Worm (Caenorhabditis elegans) whole organism, L4/young adult: ENCODE data around the gene T05A8.1.

ENCODE experiments used
- W03F9.2 ChIP-seq: fragments of 150-350 bp; optimal IDR thresholded peaks from 2 replicates; lab custom pipeline; 2014; ENCODE audit warnings: missing biosample characterization, missing genetic modification characterization
- him-1 ChIP-seq: sonication (generic microtip); optimal IDR thresholded peaks from 2 replicates; lab custom pipeline; 2016; ENCODE audit warnings: missing genotype, missing genetic modification reagents, missing genetic modification characterization, missing compliant biosample characterization

DNA sequence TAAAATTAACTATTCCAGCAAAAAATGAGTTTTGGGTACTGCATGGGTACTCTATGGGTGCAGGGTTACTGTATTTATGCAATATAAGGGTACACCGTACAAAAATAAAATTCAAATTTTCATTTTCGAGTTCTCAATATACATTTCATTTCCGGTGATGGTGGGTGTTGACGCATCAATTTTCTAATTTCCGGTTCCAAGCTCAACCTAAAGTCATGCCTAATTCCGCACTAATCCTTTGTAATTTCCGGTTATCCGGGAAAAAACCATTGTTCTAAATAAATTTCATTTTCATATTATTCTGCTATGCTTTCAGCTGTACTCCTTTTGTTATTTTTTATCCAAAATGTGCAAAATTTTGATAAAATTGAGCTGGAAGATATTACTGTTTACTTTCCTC, 50.5 kb downstream of the T05A8.1 start, which contains the start of gene gcy-21:
- TF ChIP-seq him-1 (tag; lab: Kevin White, UChicago) (no peak), W03F9.2 (tag; lab: Kevin White, UChicago) (no peak)
